Fruit fly (Drosophila melanogaster) whole organism, prepupa: ENCODE measurements around the gene Osi7.

Source experiments
- Blimp-1 ChIP-seq: fragments of 200-800 bp; sonication (Bioruptor generic); optimal IDR thresholded peaks from 3 replicates; lab custom pipeline; 2017; ENCODE audit warnings: missing biosample characterization, missing genetic modification characterization, mild to moderate bottlenecking, moderate library complexity, missing genetic modification reagents
- CG11762 ChIP-seq: fragments of 200-800 bp; sonication (Bioruptor generic); optimal IDR thresholded peaks from 3 replicates; lab custom pipeline; 2016; ENCODE audit warnings: missing biosample characterization, missing genetic modification characterization; ENCODE audit not compliant: insufficient read depth
- CG15336 ChIP-seq: fragments of 200-800 bp; sonication (Bioruptor generic); IDR thresholded peaks from 2 replicates; pipeline ENCODE4 v1.3.6; 2022; ENCODE audit warnings: missing biosample characterization, missing genetic modification characterization
- CG3032 ChIP-seq: fragments of 200-800 bp; optimal IDR thresholded peaks from 2 replicates; lab custom pipeline; 2019; ENCODE audit warnings: missing biosample characterization, mild to moderate bottlenecking, missing genetic modification characterization, moderate library complexity
- CG32006 ChIP-seq: fragments of 200-800 bp; sonication (Bioruptor generic); optimal IDR thresholded peaks from 3 replicates; lab custom pipeline; 2017; ENCODE audit warnings: missing biosample characterization, mild to moderate bottlenecking, missing genetic modification characterization
- CG34406 ChIP-seq: fragments of 200-800 bp; sonication (Bioruptor generic); optimal IDR thresholded peaks from 3 replicates; lab custom pipeline; 2016; ENCODE audit warnings: missing biosample characterization, missing genetic modification characterization
- CG3919 ChIP-seq: fragments of 200-800 bp; sonication (Bioruptor generic); optimal IDR thresholded peaks from 3 replicates; lab custom pipeline; 2016; ENCODE audit warnings: missing biosample characterization, missing genetic modification characterization
- CG4318 ChIP-seq: fragments of 200-800 bp; sonication (Bioruptor generic); optimal IDR thresholded peaks from 3 replicates; lab custom pipeline; 2017; ENCODE audit warnings: missing biosample characterization, mild to moderate bottlenecking, missing genetic modification characterization
- CG6276 ChIP-seq: fragments of 200-800 bp; sonication (Bioruptor generic); optimal IDR thresholded peaks from 2 replicates; lab custom pipeline; 2017; ENCODE audit warnings: missing biosample characterization, mild to moderate bottlenecking, missing genetic modification characterization
- CG7368 ChIP-seq: fragments of 200-800 bp; sonication (Bioruptor generic); optimal IDR thresholded peaks from 3 replicates; lab custom pipeline; 2016; ENCODE audit warnings: missing biosample characterization, missing genetic modification characterization
- CG8319 ChIP-seq: fragments of 200-800 bp; sonication (Bioruptor generic); optimal IDR thresholded peaks from 3 replicates; lab custom pipeline; 2016; ENCODE audit warnings: missing biosample characterization, missing genetic modification characterization
- CG9139 ChIP-seq: fragments of 200-800 bp; sonication (Bioruptor generic); optimal IDR thresholded peaks from 3 replicates; lab custom pipeline; 2017; ENCODE audit warnings: missing biosample characterization, mild to moderate bottlenecking, missing genetic modification characterization
- Eip75B ChIP-seq: fragments of 200-800 bp; sonication (Bioruptor generic); optimal IDR thresholded peaks from 3 replicates; lab custom pipeline; 2016; ENCODE audit warnings: missing biosample characterization, missing genetic modification characterization
- Eip78C ChIP-seq: fragments of 200-800 bp; sonication (Bioruptor generic); peaks from one replicate; lab custom pipeline; 2016; ENCODE audit warnings: missing biosample characterization, missing genetic modification characterization
- Eip93F ChIP-seq: fragments of 200-800 bp; sonication (Bioruptor generic); optimal IDR thresholded peaks from 2 replicates; lab custom pipeline; 2016; ENCODE audit warnings: missing biosample characterization, mild to moderate bottlenecking, missing genetic modification characterization
- Ets21C ChIP-seq: fragments of 200-800 bp; sonication (Bioruptor generic); optimal IDR thresholded peaks from 3 replicates; lab custom pipeline; 2016; ENCODE audit warnings: missing biosample characterization, missing genetic modification characterization
- Ets96B ChIP-seq: fragments of 200-800 bp; optimal IDR thresholded peaks from 2 replicates; lab custom pipeline; 2019; ENCODE audit warnings: missing biosample characterization, mild to moderate bottlenecking, missing genetic modification characterization, moderate library complexity
- Gug ChIP-seq: fragments of 200-800 bp; sonication (Bioruptor generic); IDR thresholded peaks from 2 replicates; pipeline ENCODE4 v1.3.6; 2022; ENCODE audit warnings: missing biosample characterization, missing genetic modification characterization
- Hr38 ChIP-seq: sonication (Bioruptor generic); optimal IDR thresholded peaks from 2 replicates; lab custom pipeline; 2016; ENCODE audit warnings: missing biosample characterization, missing genetic modification characterization
- Hr39 ChIP-seq: fragments of 200-800 bp; sonication (Bioruptor generic); optimal IDR thresholded peaks from 2 replicates; lab custom pipeline; 2016; ENCODE audit warnings: missing biosample characterization, missing genetic modification characterization
- Hr4 ChIP-seq: fragments of 200-800 bp; sonication (Bioruptor generic); optimal IDR thresholded peaks from 3 replicates; lab custom pipeline; 2016; ENCODE audit warnings: missing biosample characterization, missing genetic modification characterization
- Lpt ChIP-seq: fragments of 200-800 bp; sonication (Bioruptor generic); optimal IDR thresholded peaks from 3 replicates; lab custom pipeline; 2016; ENCODE audit warnings: missing biosample characterization, missing genetic modification characterization
- Smox ChIP-seq: fragments of 200-800 bp; sonication (Bioruptor generic); optimal IDR thresholded peaks from 3 replicates; lab custom pipeline; 2016; ENCODE audit warnings: missing biosample characterization, missing genetic modification characterization
- Sox15 ChIP-seq: fragments of 200-800 bp; sonication (Bioruptor generic); optimal IDR thresholded peaks from 3 replicates; lab custom pipeline; 2016; ENCODE audit warnings: missing biosample characterization, missing genetic modification characterization
- acj6 ChIP-seq: fragments of 200-800 bp; sonication (Bioruptor generic); optimal IDR thresholded peaks from 3 replicates; lab custom pipeline; 2016; ENCODE audit warnings: missing biosample characterization, missing genetic modification characterization
- cyc ChIP-seq: fragments of 200-800 bp; sonication (Bioruptor generic); optimal IDR thresholded peaks from 3 replicates; lab custom pipeline; 2016; ENCODE audit warnings: missing biosample characterization, missing genetic modification characterization
- dac ChIP-seq: fragments of 200-800 bp; sonication (Bioruptor generic); optimal IDR thresholded peaks from 2 replicates; lab custom pipeline; 2017; ENCODE audit warnings: missing biosample characterization, mild to moderate bottlenecking, missing genetic modification characterization
- dsx ChIP-seq: fragments of 200-800 bp; optimal IDR thresholded peaks from 3 replicates; lab custom pipeline; 2019; ENCODE audit warnings: missing biosample characterization, mild to moderate bottlenecking, missing genetic modification characterization, moderate library complexity; ENCODE audit not compliant: poor library complexity, severe bottlenecking
- eg ChIP-seq: fragments of 200-800 bp; sonication (Bioruptor generic); IDR thresholded peaks from 3 replicates; pipeline ENCODE4 v1.3.6; 2022; ENCODE audit warnings: missing biosample characterization, missing genetic modification characterization
- esn ChIP-seq: fragments of 200-800 bp; sonication (Bioruptor generic); optimal IDR thresholded peaks from 2 replicates; lab custom pipeline; 2016; ENCODE audit warnings: missing biosample characterization, mild to moderate bottlenecking, missing genetic modification characterization, moderate library complexity
- fd59A ChIP-seq: fragments of 200-800 bp; sonication (Bioruptor generic); optimal IDR thresholded peaks from 2 replicates; lab custom pipeline; 2017; ENCODE audit warnings: missing biosample characterization, mild to moderate bottlenecking, missing genetic modification characterization, missing genetic modification reagents
- fkh ChIP-seq: fragments of 200-800 bp; sonication (Bioruptor generic); optimal IDR thresholded peaks from 3 replicates; lab custom pipeline; 2017; ENCODE audit warnings: missing biosample characterization, mild to moderate bottlenecking, missing genetic modification characterization, moderate library complexity
- lz ChIP-seq: fragments of 200-800 bp; sonication (Bioruptor generic); optimal IDR thresholded peaks from 3 replicates; lab custom pipeline; 2016; ENCODE audit warnings: missing biosample characterization, missing genetic modification characterization
- net ChIP-seq: fragments of 200-800 bp; sonication (Bioruptor generic); optimal IDR thresholded peaks from 3 replicates; lab custom pipeline; 2016; ENCODE audit warnings: missing biosample characterization, missing genetic modification characterization
- pdm3 ChIP-seq: fragments of 200-800 bp; sonication (Bioruptor generic); optimal IDR thresholded peaks from 3 replicates; lab custom pipeline; 2016; ENCODE audit warnings: missing biosample characterization, missing genetic modification characterization
- spab ChIP-seq: fragments of 200-800 bp; sonication (Bioruptor generic); optimal IDR thresholded peaks from 2 replicates; lab custom pipeline; 2017; ENCODE audit warnings: missing biosample characterization, mild to moderate bottlenecking, missing genetic modification characterization, missing genetic modification reagents
- vri ChIP-seq: fragments of 200-800 bp; sonication (Bioruptor generic); optimal IDR thresholded peaks from 3 replicates; lab custom pipeline; 2016; ENCODE audit warnings: missing biosample characterization, mild to moderate bottlenecking, missing genetic modification characterization

Gene Osi7

DNA sequence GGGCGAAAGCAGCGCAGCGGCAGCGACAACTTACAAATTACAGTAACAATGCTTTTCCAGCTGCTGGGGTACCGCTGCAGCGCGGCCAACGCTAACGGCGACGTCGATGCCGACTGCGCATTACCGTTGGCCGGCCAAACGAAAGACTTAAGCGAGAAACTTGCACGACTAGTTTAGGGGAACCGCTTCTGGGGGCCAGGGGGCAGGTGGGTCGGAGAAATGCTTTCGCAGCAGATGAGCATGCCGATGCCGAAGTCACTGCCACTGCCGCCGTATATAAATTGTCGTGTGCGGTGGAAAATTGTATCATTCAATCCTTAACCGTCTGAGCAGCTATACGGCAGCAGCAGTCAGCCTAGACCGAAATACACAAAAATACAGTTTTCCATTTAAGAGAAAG lies at the start of gene Osi7:
Osi7 (plus strand) TSS at position 301 of the 400 bp plus-strand sequence.
- TF ChIP-seq CG32006 (GFP tag; lab: Kevin White, UChicago) (no peak), eg (0 out of 3 replicates have a peak, but pooled peaks have one; percentile 9), Eip78C (peak; percentile 20)

DNA sequence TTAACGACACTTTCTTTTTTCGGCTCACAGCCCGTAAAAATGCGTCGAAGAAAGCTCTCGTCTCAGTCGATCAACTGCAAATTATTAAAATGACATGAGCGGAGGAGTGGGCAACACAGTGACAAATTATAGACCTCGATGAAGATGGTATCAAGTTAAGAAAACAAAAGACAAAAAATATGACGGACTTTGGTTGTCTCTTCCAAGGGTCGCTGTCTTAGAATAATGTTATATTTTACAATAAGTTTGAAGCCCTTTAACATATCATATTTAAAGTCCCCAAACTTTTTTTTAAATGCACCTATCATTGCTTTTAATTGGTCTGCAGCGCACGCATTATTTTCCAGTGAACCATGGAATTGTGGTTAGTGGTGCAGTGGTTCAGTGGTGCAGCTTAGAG lies 49.1 kb upstream of the Osi7 start:
- TF ChIP-seq pdm3: peak; percentile 12
- TF ChIP-seq CG32006 (GFP tag; lab: Kevin White, UChicago): peak; percentile 67
- TF ChIP-seq Eip93F: no peak
- peak; percentile 60 for TF ChIP-seq Eip78C
- peak; percentile 39; the same call in 1 of the 2 replicates for TF ChIP-seq CG15336
- TF ChIP-seq Hr4 (GFP tag; lab: Kevin White, UChicago): peak; percentile 62
- no peak for TF ChIP-seq CG34406
- peak; percentile 19 for TF ChIP-seq CG4318 (GFP tag; lab: Kevin White, UChicago)

DNA sequence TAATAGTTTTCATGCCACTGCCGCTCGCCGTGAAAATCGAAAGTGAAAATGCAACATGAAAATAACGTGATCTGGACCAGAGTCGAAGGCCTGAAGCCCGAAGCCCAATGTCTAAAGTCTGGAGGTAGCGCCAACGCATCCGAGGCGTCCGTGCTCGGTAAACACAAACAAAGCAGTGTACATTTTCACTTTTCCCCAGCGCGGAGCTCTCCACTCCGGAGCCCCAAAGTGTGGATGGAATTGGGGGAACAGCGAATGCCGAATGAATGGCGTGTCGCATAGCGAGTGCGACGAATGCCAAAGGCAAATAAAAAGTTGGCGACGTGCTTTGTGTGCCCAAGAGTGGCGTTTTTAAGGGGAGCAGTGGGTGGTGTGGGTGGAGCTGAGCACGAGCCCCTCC lies 45.8 kb upstream of the Osi7 start:
- TF ChIP-seq Gug (GFP tag; lab: Robert Waterston, UW): no peak
- no peak for TF ChIP-seq CG11762 (GFP tag; lab: Kevin White, UChicago)
- TF ChIP-seq Hr4 (GFP tag; lab: Kevin White, UChicago): no peak
- no peak for TF ChIP-seq esn
- no peak for TF ChIP-seq cyc (GFP tag; lab: Kevin White, UChicago)
- no peak for TF ChIP-seq Ets21C (GFP tag; lab: Kevin White, UChicago)
- TF ChIP-seq dac: no peak
- TF ChIP-seq Smox (GFP tag; lab: Kevin White, UChicago): no peak
- TF ChIP-seq CG6276 (GFP tag; lab: Kevin White, UChicago): peak; percentile 33
- TF ChIP-seq spab (GFP tag; lab: Kevin White, UChicago): no peak
- TF ChIP-seq CG4318 (GFP tag; lab: Kevin White, UChicago): no peak
- no peak for TF ChIP-seq Hr38 (GFP tag; lab: Kevin White, UChicago)
- TF ChIP-seq CG9139 (GFP tag; lab: Kevin White, UChicago): no peak
- TF ChIP-seq Hr39 (GFP tag; lab: Kevin White, UChicago): no peak
- peak; percentile 64 for TF ChIP-seq fkh (GFP tag; lab: Kevin White, UChicago)
- peak; percentile 24 for TF ChIP-seq CG32006 (GFP tag; lab: Kevin White, UChicago)
- TF ChIP-seq net (GFP tag; lab: Kevin White, UChicago): no peak
- no peak for TF ChIP-seq Lpt (GFP tag; lab: Kevin White, UChicago)
- TF ChIP-seq Sox15 (GFP tag; lab: Kevin White, UChicago): no peak
- TF ChIP-seq acj6 (GFP tag; lab: Kevin White, UChicago): no peak
- no peak for TF ChIP-seq Eip75B (GFP tag; lab: Kevin White, UChicago)
- TF ChIP-seq CG3032: no peak
- no peak for TF ChIP-seq CG8319 (GFP tag; lab: Kevin White, UChicago)
- TF ChIP-seq CG3919 (GFP tag; lab: Kevin White, UChicago): no peak
- TF ChIP-seq CG7368: no peak
- no peak for TF ChIP-seq lz
- no peak for TF ChIP-seq Ets96B (tag; lab: Kevin White, UChicago)
- TF ChIP-seq vri (GFP tag; lab: Kevin White, UChicago): no peak
- no peak for TF ChIP-seq fd59A (GFP tag; lab: Kevin White, UChicago)
- peak; percentile 39 for TF ChIP-seq Blimp-1
- no peak for TF ChIP-seq dsx
- TF ChIP-seq eg: peak; percentile 30; the same call in 1 of the 3 replicates

DNA sequence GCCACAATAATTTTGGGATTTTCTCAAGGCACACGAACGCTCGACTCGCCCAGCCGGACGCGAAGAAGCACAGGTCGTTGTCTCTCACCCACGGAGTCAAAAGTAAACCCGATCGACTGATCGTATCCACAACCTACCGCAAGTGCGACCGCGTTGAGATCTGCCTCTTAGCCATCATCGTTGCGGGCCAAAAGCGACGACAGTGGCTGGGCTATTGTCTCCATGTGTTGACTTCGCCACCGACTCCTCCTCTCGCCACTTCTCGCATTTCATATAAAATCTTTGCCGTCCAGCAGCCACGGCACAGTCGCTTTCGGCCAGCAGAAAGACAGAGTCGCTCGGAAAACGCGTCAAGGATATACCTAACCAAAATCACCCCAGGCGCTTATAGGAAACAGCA lies 39.7 kb upstream of the Osi7 start, which contains the start of gene Osi2:
Osi2 (plus strand) TSS at position 301 of the 400 bp plus-strand sequence.
- no peak for TF ChIP-seq Sox15 (GFP tag; lab: Kevin White, UChicago)
